Worm (Caenorhabditis elegans) whole organism, L4 larva: ENCODE results near the gene Y7A5A.6.

ENCODE experiments used
- F37D6.2 ChIP-seq: sonication (generic microtip); optimal IDR thresholded peaks from 2 replicates; lab custom pipeline; 2016; ENCODE audit warnings: mild to moderate bottlenecking, missing genetic modification characterization, missing compliant biosample characterization
- R02D3.7 ChIP-seq: fragments of 150-350 bp; sonication (generic microtip); optimal IDR thresholded peaks from 3 replicates; lab custom pipeline; 2014; ENCODE audit warnings: missing biosample characterization, missing genetic modification characterization
- T20F7.1 ChIP-seq: fragments of 200-800 bp; sonication (Bioruptor generic); optimal IDR thresholded peaks from 2 replicates; lab custom pipeline; 2018; ENCODE audit warnings: mild to moderate bottlenecking, missing genetic modification characterization, missing compliant biosample characterization
- T26A8.4 ChIP-seq: fragments of 200-800 bp; sonication (Bioruptor generic); IDR thresholded peaks from 2 replicates; pipeline ENCODE4 v1.3.6; 2022; ENCODE audit warnings: missing genetic modification characterization, missing compliant biosample characterization
- aha-1 ChIP-seq: fragments of 150-350 bp; peaks from one replicate; lab custom pipeline; 2014; ENCODE audit warnings: missing biosample characterization, missing genetic modification characterization
- ama-1 ChIP-seq: fragments of 150-350 bp; optimal IDR thresholded peaks from 2 replicates; lab custom pipeline; 2014; ENCODE audit warnings: inconsistent platforms, mixed read lengths
- attf-4 ChIP-seq: sonication (generic microtip); optimal IDR thresholded peaks from 3 replicates; lab custom pipeline; 2017; ENCODE audit warnings: missing biosample characterization, missing genetic modification characterization
- ceh-20 ChIP-seq: fragments of 200-800 bp; sonication (Bioruptor generic); IDR thresholded peaks from 2 replicates; pipeline ENCODE4 v1.3.6; 2022; ENCODE audit warnings: missing genetic modification reagents, missing genetic modification characterization, missing compliant biosample characterization
- ceh-44 ChIP-seq: fragments of 200-800 bp; sonication (Bioruptor generic); IDR thresholded peaks from 2 replicates; pipeline ENCODE4 v1.3.6; 2022; ENCODE audit warnings: missing genetic modification reagents, missing genetic modification characterization, missing compliant biosample characterization
- ctbp-1 ChIP-seq: fragments of 200-800 bp; sonication (Bioruptor generic); IDR thresholded peaks from 2 replicates; pipeline ENCODE4 v1.3.6; 2022; ENCODE audit warnings: missing genetic modification reagents, missing genetic modification characterization, missing compliant biosample characterization
- daf-19 ChIP-seq: fragments of 200-800 bp; sonication (Bioruptor generic); conservative IDR thresholded peaks from 2 replicates; pipeline ENCODE4 v1.3.6; 2022; ENCODE audit warnings: missing genetic modification characterization, missing compliant biosample characterization
- dmd-9 ChIP-seq: fragments of 200-800 bp; sonication (Bioruptor generic); IDR thresholded peaks from 2 replicates; pipeline ENCODE4 v1.3.6; 2022; ENCODE audit warnings: missing genetic modification reagents, missing genetic modification characterization, missing compliant biosample characterization
- duxl-1 ChIP-seq: sonication (generic microtip); optimal IDR thresholded peaks from 2 replicates; lab custom pipeline; 2016; ENCODE audit warnings: mild to moderate bottlenecking, missing genetic modification characterization, moderate library complexity, missing compliant biosample characterization; ENCODE audit not compliant: poor library complexity
- dve-1 ChIP-seq: sonication (generic microtip); optimal IDR thresholded peaks from 2 replicates; lab custom pipeline; 2017; ENCODE audit warnings: antibody characterized with exemption, mild to moderate bottlenecking, missing genetic modification characterization, missing compliant biosample characterization; ENCODE audit not compliant: insufficient read depth
- fos-1 ChIP-seq: fragments of 150-350 bp; optimal IDR thresholded peaks from 2 replicates; lab custom pipeline; 2014; ENCODE audit warnings: missing biosample characterization, missing genetic modification characterization
- hif-1 ChIP-seq, 2 experiments: sonication (generic microtip); optimal IDR thresholded peaks; 2 replicates each; lab custom pipeline; 2016 to 2017; ENCODE audit warnings: missing compliant biosample characterization in 2 of 2, missing genetic modification characterization in 2 of 2, missing genetic modification reagents in 2 of 2, missing genotype in 2 of 2, mild to moderate bottlenecking in 1 of 2
- hlh-11 ChIP-seq: fragments of 200-800 bp; sonication (Bioruptor generic); optimal IDR thresholded peaks from 2 replicates; lab custom pipeline; 2018; ENCODE audit warnings: mild to moderate bottlenecking, missing genetic modification characterization, missing compliant biosample characterization
- hmg-1.1 ChIP-seq: fragments of 200-800 bp; sonication (Bioruptor generic); IDR thresholded peaks from 2 replicates; pipeline ENCODE4 v1.3.6; 2022; ENCODE audit warnings: missing genetic modification reagents, missing genetic modification characterization, missing compliant biosample characterization
- jun-1 ChIP-seq: fragments of 150-350 bp; optimal IDR thresholded peaks from 2 replicates; lab custom pipeline; 2014; ENCODE audit warnings: missing biosample characterization, missing genetic modification reagents, missing genetic modification characterization
- lim-7 ChIP-seq: fragments of 200-800 bp; sonication (Bioruptor generic); IDR thresholded peaks from 2 replicates; pipeline ENCODE4 v1.3.6; 2022; ENCODE audit warnings: missing genetic modification characterization, missing compliant biosample characterization
- lin-1 ChIP-seq: fragments of 200-800 bp; sonication (Bioruptor generic); IDR thresholded peaks from 2 replicates; pipeline ENCODE4 v1.3.6; 2022; ENCODE audit warnings: missing genetic modification reagents, missing genetic modification characterization, missing compliant biosample characterization
- lin-13 ChIP-seq: fragments of 150-350 bp; optimal IDR thresholded peaks from 2 replicates; lab custom pipeline; 2014; ENCODE audit warnings: missing biosample characterization, missing genetic modification reagents, missing genetic modification characterization
- lin-38 ChIP-seq: fragments of 200-800 bp; sonication (Bioruptor generic); IDR thresholded peaks from 2 replicates; pipeline ENCODE4 v1.3.6; 2022; ENCODE audit warnings: missing genetic modification reagents, missing genetic modification characterization, missing compliant biosample characterization
- mdt-29 ChIP-seq: fragments of 200-800 bp; sonication (Bioruptor generic); IDR thresholded peaks from 2 replicates; pipeline ENCODE4 v1.3.6; 2022; ENCODE audit warnings: missing genetic modification reagents, missing genetic modification characterization, missing compliant biosample characterization
- mep-1 ChIP-seq: fragments of 150-350 bp; sonication (generic microtip); optimal IDR thresholded peaks from 3 replicates; lab custom pipeline; 2014; ENCODE audit warnings: missing biosample characterization, missing genetic modification characterization
- mes-2 ChIP-seq: sonication (generic microtip); optimal IDR thresholded peaks from 2 replicates; lab custom pipeline; 2016; ENCODE audit warnings: missing genotype, mild to moderate bottlenecking, missing genetic modification characterization, missing compliant biosample characterization; ENCODE audit not compliant: poor library complexity, severe bottlenecking
- mxl-3 ChIP-seq: fragments of 200-800 bp; sonication (Bioruptor generic); optimal IDR thresholded peaks from 2 replicates; lab custom pipeline; 2018; ENCODE audit warnings: mild to moderate bottlenecking, missing genetic modification characterization, missing compliant biosample characterization
- nhr-11 ChIP-seq: fragments of 150-350 bp; optimal IDR thresholded peaks from 2 replicates; lab custom pipeline; 2014; ENCODE audit warnings: missing biosample characterization, missing genetic modification characterization
- nhr-111 ChIP-seq: fragments of 200-800 bp; sonication (Bioruptor generic); optimal IDR thresholded peaks from 2 replicates; lab custom pipeline; 2018; ENCODE audit warnings: mild to moderate bottlenecking, missing genetic modification characterization, missing compliant biosample characterization
- nhr-28 ChIP-seq: fragments of 150-350 bp; optimal IDR thresholded peaks from 2 replicates; lab custom pipeline; 2014; ENCODE audit warnings: missing biosample characterization, missing genetic modification characterization
- nhr-41 ChIP-seq: fragments of 200-800 bp; sonication (Bioruptor generic); IDR thresholded peaks from 2 replicates; pipeline ENCODE4 v1.3.6; 2022; ENCODE audit warnings: missing genetic modification reagents, missing genetic modification characterization, missing compliant biosample characterization
- nhr-42 ChIP-seq: fragments of 200-800 bp; sonication (Bioruptor generic); IDR thresholded peaks from 2 replicates; pipeline ENCODE4 v1.3.6; 2022; ENCODE audit warnings: missing genetic modification characterization, missing compliant biosample characterization
- nhr-48 ChIP-seq: sonication (generic microtip); optimal IDR thresholded peaks from 2 replicates; lab custom pipeline; 2016; ENCODE audit warnings: mild to moderate bottlenecking, missing genetic modification characterization, missing compliant biosample characterization
- nhr-77 ChIP-seq: fragments of 150-350 bp; optimal IDR thresholded peaks from 2 replicates; lab custom pipeline; 2014; ENCODE audit warnings: missing biosample characterization, missing genetic modification characterization
- pqm-1 ChIP-seq: sonication (generic microtip); optimal IDR thresholded peaks from 2 replicates; lab custom pipeline; 2017; ENCODE audit warnings: missing biosample characterization, missing genetic modification characterization
- rbr-2 ChIP-seq: sonication (generic microtip); optimal IDR thresholded peaks from 2 replicates; lab custom pipeline; 2016; ENCODE audit warnings: missing genotype, missing genetic modification characterization, missing compliant biosample characterization
- saeg-2 ChIP-seq: fragments of 200-800 bp; sonication (Bioruptor generic); IDR thresholded peaks from 2 replicates; pipeline ENCODE4 v1.3.6; 2022; ENCODE audit warnings: missing genetic modification reagents, missing genetic modification characterization, missing compliant biosample characterization
- sdz-12 ChIP-seq: fragments of 200-800 bp; sonication (Bioruptor generic); optimal IDR thresholded peaks from 2 replicates; lab custom pipeline; 2018; ENCODE audit warnings: mild to moderate bottlenecking, missing genetic modification characterization, missing compliant biosample characterization
- set-16 ChIP-seq: fragments of 200-800 bp; sonication (Bioruptor generic); IDR thresholded peaks from 2 replicates; pipeline ENCODE4 v1.3.6; 2022; ENCODE audit warnings: missing genetic modification reagents, missing genetic modification characterization, missing compliant biosample characterization
- snpc-1.2 ChIP-seq: fragments of 200-800 bp; sonication (Bioruptor generic); IDR thresholded peaks from 2 replicates; pipeline ENCODE4 v1.3.6; 2022; ENCODE audit warnings: missing genetic modification reagents, missing genetic modification characterization, missing compliant biosample characterization
- spr-1 ChIP-seq: sonication (generic microtip); optimal IDR thresholded peaks from 2 replicates; lab custom pipeline; 2016; ENCODE audit warnings: mild to moderate bottlenecking, missing genetic modification characterization, missing compliant biosample characterization
- spr-3 ChIP-seq: fragments of 200-800 bp; sonication (Bioruptor generic); optimal IDR thresholded peaks from 2 replicates; lab custom pipeline; 2018; ENCODE audit warnings: mild to moderate bottlenecking, missing genetic modification characterization, missing compliant biosample characterization
- tra-1 ChIP-seq: fragments of 200-800 bp; sonication (Bioruptor generic); IDR thresholded peaks from 2 replicates; pipeline ENCODE4 v1.3.6; 2022; ENCODE audit warnings: missing genetic modification reagents, missing genetic modification characterization, missing compliant biosample characterization
- unc-62 ChIP-seq, 3 experiments: fragments of 150-350 bp in 1 of 3; sonication (generic microtip); optimal IDR thresholded peaks in 2 of 3; peaks in 1 of 3; 1 replicate in 1 of 3; 2 replicates in 2 of 3; lab custom pipeline; 2014 to 2017; ENCODE audit warnings: missing biosample characterization in 3 of 3, missing genetic modification characterization in 3 of 3, missing genetic modification reagents in 3 of 3, missing genotype in 1 of 3
- vab-7 ChIP-seq: fragments of 200-800 bp; sonication (Bioruptor generic); IDR thresholded peaks from 2 replicates; pipeline ENCODE4 v1.3.6; 2022; ENCODE audit warnings: missing genetic modification reagents, missing genetic modification characterization, missing compliant biosample characterization
- zfp-2 ChIP-seq: sonication (generic microtip); optimal IDR thresholded peaks from 2 replicates; lab custom pipeline; 2016; ENCODE audit warnings: mild to moderate bottlenecking, missing genetic modification characterization, missing compliant biosample characterization
- zfp-3 ChIP-seq: fragments of 200-800 bp; sonication (Bioruptor generic); conservative IDR thresholded peaks from 2 replicates; pipeline ENCODE4 v1.3.6; 2022; ENCODE audit warnings: missing genetic modification reagents, missing genetic modification characterization, missing compliant biosample characterization
- ztf-11 ChIP-seq: fragments of 150-350 bp; optimal IDR thresholded peaks from 2 replicates; lab custom pipeline; 2014; ENCODE audit warnings: missing biosample characterization, missing genetic modification characterization

Gene Y7A5A.6

DNA sequence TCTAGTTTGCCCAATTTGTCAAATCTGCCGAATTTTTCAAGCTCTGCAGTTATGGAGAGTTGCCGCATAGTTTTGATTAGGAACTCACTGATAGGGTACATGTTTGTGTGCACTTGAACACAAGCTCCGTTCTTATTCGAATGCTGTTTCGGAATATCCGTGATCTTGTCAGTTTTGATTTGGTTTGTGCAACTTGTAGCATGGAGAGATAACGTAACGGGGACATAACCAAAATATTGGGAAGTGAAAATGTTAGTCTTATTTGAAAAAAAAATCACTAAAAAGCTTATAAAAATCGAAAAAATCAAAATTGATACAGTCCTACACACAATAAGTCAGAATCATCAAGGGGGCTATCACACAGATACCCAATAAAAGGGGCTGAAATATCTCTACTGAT lies 17.5 kb downstream of the Y7A5A.6 start, which contains the start of gene Y7A5A.24:
Gene Y7A5A.24, minus strand, starts transcription at position 101 of the 400 bp plus-strand sequence.
- TF ChIP-seq nhr-28 (tag; lab: Kevin White, UChicago) (no peak), hif-1 (tag; optimal IDR thresholded peaks at IDR 0.05; lab: Kevin White, UChicago) (no peak), mes-2 (no peak), pqm-1 (tag; lab: Kevin White, UChicago) (no peak), tra-1 (GFP tag; lab: Robert Waterston, UW) (no peak), hlh-11 (tag; lab: Kevin White, UChicago) (no peak), rbr-2 (tag; lab: Kevin White, UChicago) (no peak), lim-7 (GFP tag; lab: Robert Waterston, UW) (no peak), vab-7 (GFP tag; lab: Robert Waterston, UW) (no peak), zfp-2 (tag; lab: Kevin White, UChicago) (no peak)

DNA sequence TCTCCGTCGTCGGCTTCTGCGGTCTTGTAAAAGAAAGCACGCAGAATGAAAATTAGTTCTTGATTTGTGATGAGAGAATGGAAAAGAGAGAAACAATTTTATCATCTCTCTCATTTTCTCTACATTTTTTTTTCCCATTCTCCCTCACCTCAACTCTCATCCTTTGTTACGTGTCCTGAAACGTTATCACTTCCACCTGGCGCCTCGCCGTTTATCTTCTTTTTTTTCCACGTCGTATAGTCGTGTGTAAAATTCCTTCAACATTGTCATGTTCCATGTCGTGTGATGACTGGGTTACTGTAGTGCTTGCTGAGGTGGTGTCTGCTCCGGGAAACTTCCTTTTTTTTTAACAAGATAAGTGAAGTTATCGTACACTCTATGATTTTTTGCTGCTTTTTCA lies 20.0 kb downstream of the Y7A5A.6 start:
- TF ChIP-seq lin-38 (GFP tag; lab: Robert Waterston, UW), result peak; percentile 42
- peak; percentile 34 for TF ChIP-seq nhr-11 (tag; lab: Kevin White, UChicago)
- TF ChIP-seq dmd-9, result no peak
- peak; percentile 43 for TF ChIP-seq T26A8.4
- TF ChIP-seq ztf-11 (tag; lab: Kevin White, UChicago), result no peak
- TF ChIP-seq lin-13, result peak; percentile 35
- TF ChIP-seq lin-1 (GFP tag; lab: Robert Waterston, UW), result peak; percentile 90
- no peak for TF ChIP-seq F37D6.2
- TF ChIP-seq unc-62 (GFP tag; optimal IDR thresholded peaks at IDR 0.05 in 1 of 2; lab: Kevin White, UChicago), result peak in 1 of 2 experiments; percentile 96
- no peak for TF ChIP-seq unc-62 (tag; optimal IDR thresholded peaks at IDR 0.05; lab: Kevin White, UChicago)
- 0 out of 2 replicates have a peak, but pooled peaks have one; percentile 11 for TF ChIP-seq ctbp-1
- TF ChIP-seq dve-1 (tag; lab: Kevin White, UChicago), result peak; percentile 94
- TF ChIP-seq hlh-11 (tag; lab: Kevin White, UChicago), result peak; percentile 94
- TF ChIP-seq saeg-2 (GFP tag; lab: Robert Waterston, UW), result no peak
- peak; percentile 70 for TF ChIP-seq nhr-48
- TF ChIP-seq nhr-111, result no peak
- peak in 1 of 2 experiments; percentile 80 for TF ChIP-seq hif-1 (tag; optimal IDR thresholded peaks at IDR 0.05; lab: Kevin White, UChicago)
- no peak for TF ChIP-seq sdz-12 (GFP tag; lab: Kevin White, UChicago)
- 0 out of 2 replicates have a peak, but pooled peaks have one; percentile 31 for TF ChIP-seq hmg-1.1 (GFP tag; lab: Robert Waterston, UW)
- no peak for TF ChIP-seq attf-4
- peak; percentile 65 for TF ChIP-seq T20F7.1
- TF ChIP-seq spr-1 (tag; lab: Kevin White, UChicago), result no peak
- no peak for TF ChIP-seq set-16
- TF ChIP-seq jun-1 (tag; lab: Kevin White, UChicago), result no peak
- no peak for TF ChIP-seq snpc-1.2 (GFP tag; lab: Robert Waterston, UW)
- TF ChIP-seq mdt-29, result peak; percentile 34; the same call in 1 of the 2 replicates
- no peak for TF ChIP-seq ceh-20
- no peak for TF ChIP-seq daf-19 (GFP tag; lab: Robert Waterston, UW)
- no peak for TF ChIP-seq nhr-42 (GFP tag; lab: Robert Waterston, UW)
- TF ChIP-seq fos-1, result no peak
- TF ChIP-seq nhr-41 (GFP tag; lab: Robert Waterston, UW), result no peak
- peak; percentile 94 for TF ChIP-seq nhr-28 (tag; lab: Kevin White, UChicago)
- TF ChIP-seq nhr-77 (tag; lab: Kevin White, UChicago), result peak; percentile 69
- no peak for TF ChIP-seq duxl-1
- TF ChIP-seq mxl-3 (GFP tag; lab: Kevin White, UChicago), result peak; percentile 72
- TF ChIP-seq R02D3.7 (tag; lab: Kevin White, UChicago), result no peak
- no peak for TF ChIP-seq ama-1
- TF ChIP-seq spr-3 (GFP tag; lab: Kevin White, UChicago), result no peak
- TF ChIP-seq mep-1 (tag; lab: Kevin White, UChicago), result peak; percentile 76
- peak; percentile 42 for TF ChIP-seq mes-2
- TF ChIP-seq tra-1 (GFP tag; lab: Robert Waterston, UW), result peak; percentile 65
- TF ChIP-seq aha-1 (tag; lab: Kevin White, UChicago), result peak; percentile 92
- TF ChIP-seq ceh-44 (GFP tag; lab: Robert Waterston, UW), result no peak
- no peak for TF ChIP-seq zfp-3 (GFP tag; lab: Robert Waterston, UW)
